Fruit fly (Drosophila melanogaster) S2 (cell line): Measurements from ENCODE around the gene moi.

Source experiments
- CG8478 ChIP-seq: fragments of >200 bp; optimal IDR thresholded peaks from 2 replicates; lab custom pipeline; 2018
- CTCF ChIP-seq, 2 experiments: fragments of >200 bp; optimal IDR thresholded peaks; 2 replicates each; lab custom pipeline; 2018

- TF ChIP-seq CTCF (optimal IDR thresholded peaks at IDR 0.05; lab: Kevin White, UChicago) (no peak), CG8478 (no peak)
These were observed 33.3 kb downstream of the moi start, which contains the start of gene CG7131 for dm6 chr3R:18288677-18289076.
